Worm (Caenorhabditis elegans): ENCODE data around the gene lido-9.
A peak's percentile ranks its signal among the peaks of the same experiment; 100 is the strongest.

Gene lido-9

DNA sequence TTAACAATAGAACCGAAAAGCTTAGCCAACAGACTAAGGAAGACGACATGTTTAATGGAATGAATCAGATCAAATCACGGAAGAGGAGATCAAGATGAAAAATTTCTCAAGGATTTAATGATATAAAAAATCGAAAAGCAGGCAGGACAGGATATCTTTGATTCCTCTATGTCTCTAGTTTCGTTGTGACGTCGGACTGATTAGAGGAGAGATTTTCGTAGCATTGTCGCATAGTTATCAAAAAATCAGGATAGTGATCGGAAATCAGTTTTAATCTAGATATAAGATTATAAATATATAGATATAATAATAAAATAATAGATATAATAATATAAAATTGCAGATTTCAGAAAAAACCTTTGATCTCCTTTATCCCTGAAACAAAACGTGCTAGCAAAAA, 42.8 kb downstream of the lido-9 start, which contains the start of gene B0454.8:
TSS of gene B0454.8 (minus strand) at position 101 of the 400 bp plus-strand sequence.
- TF ChIP-seq arid-1 (GFP tag; conservative IDR thresholded peaks at IDR 0.05), result no peak
- no peak for TF ChIP-seq tag-97 (GFP tag; IDR thresholded peaks at IDR 0.05)
- no peak for TF ChIP-seq daf-12 (tag; optimal IDR thresholded peaks at IDR 0.05)
- TF ChIP-seq daf-16 (GFP tag; optimal IDR thresholded peaks at IDR 0.05), result no peak
- no peak for TF ChIP-seq daf-16 (tag; optimal IDR thresholded peaks at IDR 0.05)
- no peak for TF ChIP-seq D1046.2 (GFP tag; IDR thresholded peaks at IDR 0.05)
- TF ChIP-seq F37D6.2 (tag; optimal IDR thresholded peaks at IDR 0.05), result no peak
- TF ChIP-seq cey-2 (tag; optimal IDR thresholded peaks at IDR 0.05; ENCODE audit: borderline replicate concordance, insufficient read depth), result no peak
- no peak for TF ChIP-seq lsy-2 (tag; optimal IDR thresholded peaks at IDR 0.05)
- no peak for TF ChIP-seq R02D3.7 (tag; optimal IDR thresholded peaks at IDR 0.05)
- no peak for TF ChIP-seq ztf-11 (tag; optimal IDR thresholded peaks at IDR 0.05)
- no peak for TF ChIP-seq zag-1 (tag; optimal IDR thresholded peaks at IDR 0.05)
- no peak for TF ChIP-seq mdt-29 (GFP tag; IDR thresholded peaks at IDR 0.05)
- no peak for TF ChIP-seq lin-29 (GFP tag; IDR thresholded peaks at IDR 0.05)
- TF ChIP-seq nhr-11 (tag; optimal IDR thresholded peaks at IDR 0.05), result no peak
- no peak for TF ChIP-seq T20F7.1 (GFP tag; optimal IDR thresholded peaks at IDR 0.05)
- TF ChIP-seq T26A8.4 (GFP tag; IDR thresholded peaks at IDR 0.05), result no peak
- no peak for TF ChIP-seq attf-4 (tag; optimal IDR thresholded peaks at IDR 0.05)
- no peak for TF ChIP-seq F49E8.2 (tag; optimal IDR thresholded peaks at IDR 0.05; ENCODE audit: borderline replicate concordance)

ce11 chrII:3044023-3044422, 43.5 kb downstream of the lido-9 start, which contains the start of gene sri-29:
TSS of gene sri-29 (plus strand) at chrII:3044323.
- TF ChIP-seq ctbp-1 (GFP tag; IDR thresholded peaks at IDR 0.05), result no peak
- TF ChIP-seq unc-62 (GFP tag; optimal IDR thresholded peaks at IDR 0.05 in 1 of 2), result peak in 1 of 2 experiments; percentile 13
- TF ChIP-seq unc-62 (tag; optimal IDR thresholded peaks at IDR 0.05), result no peak

DNA sequence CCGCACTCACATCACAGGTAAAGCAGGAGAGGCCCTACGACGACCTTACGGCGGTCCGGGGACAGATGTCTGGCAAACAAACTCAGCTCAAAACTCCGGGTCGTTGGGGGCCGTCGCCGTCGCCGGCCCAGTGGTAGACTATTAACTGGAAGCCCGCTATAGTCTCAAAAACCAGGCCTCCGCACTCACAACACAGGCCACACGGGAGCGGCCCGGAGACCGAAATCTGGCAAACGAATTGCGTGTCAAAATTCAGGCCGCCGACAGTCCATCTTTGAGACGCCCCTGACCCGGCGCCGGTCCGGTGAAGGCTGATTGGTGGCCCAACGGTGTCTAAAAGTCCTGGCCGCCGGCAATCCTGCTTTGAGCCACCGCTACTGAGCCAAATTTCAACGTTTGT, 44.9 kb downstream of the lido-9 start:
- TF ChIP-seq egl-43 (GFP tag; IDR thresholded peaks at IDR 0.05) (peak; percentile 25; the same call in 1 of the 2 replicates), snpc-1.2 (GFP tag; IDR thresholded peaks at IDR 0.05) (no peak), daf-8 (GFP tag; IDR thresholded peaks at IDR 0.05) (no peak), unc-62 (GFP tag; optimal IDR thresholded peaks at IDR 0.05 in 1 of 2) (no peak), unc-62 (tag; optimal IDR thresholded peaks at IDR 0.05) (no peak), pha-4 (GFP tag; IDR thresholded peaks at IDR 0.05) (no peak), pha-4 (tag; optimal IDR thresholded peaks at IDR 0.05) (no peak), dmd-9 (GFP tag; IDR thresholded peaks at IDR 0.05) (no peak), set-16 (GFP tag; IDR thresholded peaks at IDR 0.05) (peak; percentile 84), zfp-2 (tag; optimal IDR thresholded peaks at IDR 0.05) (no peak)

- TF ChIP-seq unc-62 (GFP tag; optimal IDR thresholded peaks at IDR 0.05 in 1 of 2) (peak in 1 of 2 experiments; percentile 87), unc-62 (tag; optimal IDR thresholded peaks at IDR 0.05) (no peak), ama-1 (optimal IDR thresholded peaks at IDR 0.05) (no peak)
These were observed 45.3 kb downstream of the lido-9 start, which contains the start of gene sri-30 for ce11 chrII:3045875-3046274. TSS of gene sri-30 (plus strand) at chrII:3046175.

ce11 chrII:3048378-3048777, 47.8 kb downstream of the lido-9 start, which contains the start of gene sri-28:
TSS of gene sri-28 (plus strand) at chrII:3048678.
- TF ChIP-seq tra-1 (GFP tag; IDR thresholded peaks at IDR 0.05), result no peak
- no peak for TF ChIP-seq ztf-11 (tag; optimal IDR thresholded peaks at IDR 0.05)
- TF ChIP-seq Y105C5A.15 (GFP tag; IDR thresholded peaks at IDR 0.05), result no peak
- TF ChIP-seq nhr-25 (tag; optimal IDR thresholded peaks at IDR 0.05; ENCODE audit: borderline replicate concordance, insufficient read depth), result no peak
- TF ChIP-seq rbr-2 (tag; optimal IDR thresholded peaks at IDR 0.05), result no peak
- no peak for TF ChIP-seq egl-43 (GFP tag; IDR thresholded peaks at IDR 0.05)
- no peak for TF ChIP-seq dve-1 (tag; optimal IDR thresholded peaks at IDR 0.05; ENCODE audit: insufficient read depth)
- no peak for TF ChIP-seq ceh-62 (tag; optimal IDR thresholded peaks at IDR 0.05)
- no peak for TF ChIP-seq saeg-2 (GFP tag; IDR thresholded peaks at IDR 0.05)
- TF ChIP-seq aha-1 (tag), result no peak
- no peak for TF ChIP-seq unc-62 (GFP tag; optimal IDR thresholded peaks at IDR 0.05 in 1 of 2)
- no peak for TF ChIP-seq unc-62 (tag; optimal IDR thresholded peaks at IDR 0.05)
- no peak for TF ChIP-seq attf-4 (tag; optimal IDR thresholded peaks at IDR 0.05)
- TF ChIP-seq T20F7.1 (GFP tag; optimal IDR thresholded peaks at IDR 0.05), result no peak
- TF ChIP-seq lin-15B (tag; optimal IDR thresholded peaks at IDR 0.05), result no peak
- no peak for TF ChIP-seq hmg-1.1 (GFP tag; IDR thresholded peaks at IDR 0.05)
